Fruit fly (Drosophila melanogaster) whole organism, embryonic: ENCODE results near the gene Kaz1-ORFB.

Experiments
- ATbp ChIP-seq: fragments of 200-800 bp; sonication (Bioruptor generic); optimal IDR thresholded peaks from 2 replicates; lab custom pipeline; 2017; ENCODE audit warnings: missing biosample characterization, mild to moderate bottlenecking, missing genetic modification characterization, missing genetic modification reagents
- Abd-B ChIP-seq: fragments of 200-800 bp; sonication (Bioruptor generic); optimal IDR thresholded peaks from 2 replicates; lab custom pipeline; 2018; ENCODE audit warnings: missing biosample characterization, mild to moderate bottlenecking, missing genetic modification characterization, moderate library complexity
- Bgb ChIP-seq: fragments of 200-800 bp; sonication (Bioruptor generic); IDR thresholded peaks from 2 replicates; pipeline ENCODE4 v1.3.6; 2022; ENCODE audit warnings: missing biosample characterization, missing genetic modification characterization; ENCODE audit not compliant: partially characterized antibody
- Blimp-1 ChIP-seq: fragments of 200-800 bp; sonication (Bioruptor generic); optimal IDR thresholded peaks from 3 replicates; lab custom pipeline; 2018; ENCODE audit warnings: missing biosample characterization, missing genetic modification characterization, mild to moderate bottlenecking, moderate library complexity, missing genetic modification reagents
- CG11456 ChIP-seq: fragments of 200-800 bp; sonication (Bioruptor generic); IDR thresholded peaks from 3 replicates; pipeline ENCODE4 v1.3.6; 2022; ENCODE audit warnings: missing biosample characterization, missing genetic modification characterization
- CG12769 ChIP-seq: fragments of 200-800 bp; sonication (Bioruptor generic); optimal IDR thresholded peaks from 2 replicates; lab custom pipeline; 2019; ENCODE audit warnings: missing biosample characterization, mild to moderate bottlenecking, missing genetic modification characterization, moderate library complexity
- CG17912 ChIP-seq: fragments of 200-800 bp; sonication (Bioruptor generic); optimal IDR thresholded peaks from 2 replicates; lab custom pipeline; 2018; ENCODE audit warnings: missing biosample characterization, mild to moderate bottlenecking, missing genetic modification characterization
- CG18599 ChIP-seq: fragments of 200-800 bp; sonication (Bioruptor generic); optimal IDR thresholded peaks from 3 replicates; lab custom pipeline; 2017; ENCODE audit warnings: missing biosample characterization, missing genetic modification characterization, mild to moderate bottlenecking, moderate library complexity, missing genetic modification reagents
- CG2116 ChIP-seq: fragments of 200-800 bp; sonication (Bioruptor generic); optimal IDR thresholded peaks from 3 replicates; lab custom pipeline; 2018; ENCODE audit warnings: missing biosample characterization, mild to moderate bottlenecking, missing genetic modification characterization
- CG2129 ChIP-seq: fragments of 200-800 bp; sonication (Bioruptor generic); IDR thresholded peaks from 2 replicates; pipeline ENCODE4 v1.3.6; 2022; ENCODE audit warnings: missing biosample characterization, missing genetic modification characterization; ENCODE audit not compliant: partially characterized antibody
- CG31365 ChIP-seq: fragments of 200-800 bp; sonication (Bioruptor generic); optimal IDR thresholded peaks from 2 replicates; lab custom pipeline; 2018; ENCODE audit warnings: missing biosample characterization, mild to moderate bottlenecking, missing genetic modification characterization
- CG3838 ChIP-seq: fragments of 200-800 bp; sonication (Bioruptor generic); optimal IDR thresholded peaks from 3 replicates; lab custom pipeline; 2016; ENCODE audit warnings: missing biosample characterization, missing genetic modification characterization
- CG4617 ChIP-seq: fragments of 200-800 bp; sonication (Bioruptor generic); optimal IDR thresholded peaks from 3 replicates; lab custom pipeline; 2016; ENCODE audit warnings: missing biosample characterization, missing genetic modification characterization, borderline replicate concordance
- CG4730 ChIP-seq: fragments of 200-800 bp; sonication (Bioruptor generic); IDR thresholded peaks from 2 replicates; pipeline ENCODE4 v1.3.6; 2022; ENCODE audit warnings: missing biosample characterization, missing genetic modification characterization
- CG6654 ChIP-seq: fragments of 200-800 bp; sonication (Bioruptor generic); optimal IDR thresholded peaks from 2 replicates; lab custom pipeline; 2017; ENCODE audit warnings: missing biosample characterization, mild to moderate bottlenecking, missing genetic modification characterization
- CG7987 ChIP-seq: fragments of 200-800 bp; sonication (Bioruptor generic); optimal IDR thresholded peaks from 2 replicates; lab custom pipeline; 2018; ENCODE audit warnings: missing biosample characterization, mild to moderate bottlenecking, missing genetic modification characterization, moderate library complexity
- CG8478 ChIP-seq: fragments of >200 bp; optimal IDR thresholded peaks from 2 replicates; lab custom pipeline; 2018
- CG9215 ChIP-seq: fragments of 200-800 bp; sonication (Bioruptor generic); IDR thresholded peaks from 2 replicates; pipeline ENCODE4 v1.3.6; 2022; ENCODE audit warnings: missing biosample characterization, missing genetic modification characterization
- CTCF ChIP-seq: fragments of 200-800 bp; sonication (Bioruptor generic); optimal IDR thresholded peaks from 2 replicates; lab custom pipeline; 2017; ENCODE audit warnings: missing biosample characterization, mild to moderate bottlenecking, missing genetic modification characterization, moderate library complexity
- CoRest ChIP-seq: fragments of 200-800 bp; sonication (Bioruptor generic); optimal IDR thresholded peaks from 3 replicates; lab custom pipeline; 2018; ENCODE audit warnings: missing biosample characterization, mild to moderate bottlenecking, missing genetic modification characterization, moderate library complexity
- Dip2 ChIP-seq: fragments of 200-800 bp; sonication (Bioruptor generic); IDR thresholded peaks from 2 replicates; pipeline ENCODE4 v1.3.6; 2022; ENCODE audit warnings: missing biosample characterization, missing genetic modification characterization
- Dll ChIP-seq: fragments of 200-800 bp; sonication (Bioruptor generic); IDR thresholded peaks from 4 replicates; pipeline ENCODE4 v1.3.6; 2022; ENCODE audit warnings: missing biosample characterization, missing genetic modification characterization; ENCODE audit not compliant: partially characterized antibody
- E2f1 ChIP-seq: fragments of 200-800 bp; sonication (Bioruptor generic); IDR thresholded peaks from 2 replicates; pipeline ENCODE4 v1.3.6; 2022; ENCODE audit warnings: missing biosample characterization, missing genetic modification characterization
- HLH54F ChIP-seq: fragments of 200-800 bp; sonication (Bioruptor generic); optimal IDR thresholded peaks from 3 replicates; lab custom pipeline; 2016; ENCODE audit warnings: missing biosample characterization, missing genetic modification characterization
- Hr51 ChIP-seq, 2 experiments: fragments of 200-800 bp; sonication (Bioruptor generic); optimal IDR thresholded peaks; 2 replicates in 1 of 2; 3 replicates in 1 of 2; lab custom pipeline; 2016 to 2018; ENCODE audit warnings: missing biosample characterization in 2 of 2, missing genetic modification characterization in 2 of 2, mild to moderate bottlenecking in 1 of 2, moderate library complexity in 1 of 2
- Jarid2 ChIP-seq: fragments of 200-800 bp; sonication (Bioruptor generic); optimal IDR thresholded peaks from 3 replicates; lab custom pipeline; 2017; ENCODE audit warnings: mild to moderate bottlenecking, missing biosample characterization, missing genetic modification reagents, missing genetic modification characterization
- Lhr ChIP-seq: fragments of 200-800 bp; sonication (Bioruptor generic); optimal IDR thresholded peaks from 3 replicates; lab custom pipeline; 2017; ENCODE audit warnings: mild to moderate bottlenecking, missing biosample characterization, missing genetic modification reagents, missing genetic modification characterization
- NFAT ChIP-seq: fragments of 200-800 bp; sonication (Bioruptor generic); IDR thresholded peaks from 2 replicates; pipeline ENCODE4 v1.3.6; 2022; ENCODE audit warnings: missing biosample characterization, missing genetic modification characterization
- TFAM ChIP-seq: fragments of 200-800 bp; sonication (Bioruptor generic); optimal IDR thresholded peaks from 2 replicates; lab custom pipeline; 2017; ENCODE audit warnings: missing biosample characterization, missing genetic modification characterization, inconsistent platforms
- Taf1 ChIP-seq: fragments of 200-800 bp; sonication (Bioruptor generic); IDR thresholded peaks from 2 replicates; pipeline ENCODE4 v1.3.6; 2022; ENCODE audit warnings: missing biosample characterization, missing genetic modification characterization
- az2 ChIP-seq: fragments of 200-800 bp; sonication (Bioruptor generic); optimal IDR thresholded peaks from 3 replicates; lab custom pipeline; 2016; ENCODE audit warnings: missing biosample characterization, missing genetic modification characterization
- cas ChIP-seq: fragments of 200-800 bp; sonication (Bioruptor generic); IDR thresholded peaks from 2 replicates; pipeline ENCODE4 v1.3.6; 2022; ENCODE audit warnings: missing biosample characterization, missing genetic modification characterization
- crol ChIP-seq: fragments of 200-800 bp; sonication (Bioruptor generic); IDR thresholded peaks from 2 replicates; pipeline ENCODE4 v1.3.6; 2022; ENCODE audit warnings: missing biosample characterization, missing genetic modification characterization
- dmrt99B ChIP-seq: fragments of 200-800 bp; sonication (Bioruptor generic); optimal IDR thresholded peaks from 2 replicates; lab custom pipeline; 2018; ENCODE audit warnings: missing biosample characterization, mild to moderate bottlenecking, missing genetic modification characterization, moderate library complexity
- ftz-f1 ChIP-seq: fragments of 200-800 bp; sonication (Bioruptor generic); optimal IDR thresholded peaks from 2 replicates; lab custom pipeline; 2016; ENCODE audit warnings: missing biosample characterization, missing genetic modification characterization
- gsb ChIP-seq: fragments of 200-800 bp; sonication (Bioruptor generic); IDR thresholded peaks from 2 replicates; pipeline ENCODE4 v1.3.6; 2022; ENCODE audit warnings: missing biosample characterization, missing genetic modification characterization
- her ChIP-seq: fragments of 200-800 bp; sonication (Bioruptor generic); optimal IDR thresholded peaks from 2 replicates; lab custom pipeline; 2016; ENCODE audit warnings: missing biosample characterization, missing genetic modification characterization
- klu ChIP-seq: fragments of 200-800 bp; sonication (Bioruptor generic); IDR thresholded peaks from 2 replicates; pipeline ENCODE4 v1.3.6; 2022; ENCODE audit warnings: missing biosample characterization, missing genetic modification characterization
- kni ChIP-seq: fragments of 200-800 bp; sonication (Bioruptor generic); optimal IDR thresholded peaks from 3 replicates; lab custom pipeline; 2017; ENCODE audit warnings: mild to moderate bottlenecking, missing biosample characterization, missing genetic modification reagents, missing genetic modification characterization
- knrl ChIP-seq: fragments of 200-800 bp; sonication (Bioruptor generic); IDR thresholded peaks from 3 replicates; pipeline ENCODE4 v1.3.6; 2022; ENCODE audit warnings: missing biosample characterization, missing genetic modification characterization; ENCODE audit not compliant: partially characterized antibody
- mld ChIP-seq: fragments of 200-800 bp; sonication (Bioruptor generic); IDR thresholded peaks from 3 replicates; pipeline ENCODE4 v1.3.6; 2022; ENCODE audit warnings: missing biosample characterization, missing genetic modification characterization; ENCODE audit not compliant: partially characterized antibody
- nerfin-1 ChIP-seq: fragments of 200-800 bp; sonication (Bioruptor generic); optimal IDR thresholded peaks from 3 replicates; lab custom pipeline; 2019; ENCODE audit warnings: missing biosample characterization, mild to moderate bottlenecking, missing genetic modification characterization, moderate library complexity
- pfk ChIP-seq: fragments of 200-800 bp; sonication (Bioruptor generic); optimal IDR thresholded peaks from 2 replicates; lab custom pipeline; 2018; ENCODE audit warnings: missing biosample characterization, mild to moderate bottlenecking, missing genetic modification characterization, moderate library complexity
- pita ChIP-seq: fragments of 200-800 bp; sonication (Bioruptor generic); optimal IDR thresholded peaks from 2 replicates; lab custom pipeline; 2017; ENCODE audit warnings: missing biosample characterization, mild to moderate bottlenecking, missing genetic modification characterization
- row ChIP-seq: fragments of 200-800 bp; sonication (Bioruptor generic); IDR thresholded peaks from 3 replicates; pipeline ENCODE4 v1.3.6; 2022; ENCODE audit warnings: missing biosample characterization, missing genetic modification characterization
- sens-2 ChIP-seq: fragments of 200-800 bp; sonication (Bioruptor generic); IDR thresholded peaks from 2 replicates; pipeline ENCODE4 v1.3.6; 2022; ENCODE audit warnings: missing biosample characterization, missing genetic modification characterization
- sqz ChIP-seq: fragments of 200-800 bp; sonication (Bioruptor generic); optimal IDR thresholded peaks from 3 replicates; lab custom pipeline; 2018; ENCODE audit warnings: missing biosample characterization, mild to moderate bottlenecking, missing genetic modification characterization
- ssp ChIP-seq: fragments of 200-800 bp; sonication (Bioruptor generic); IDR thresholded peaks from 2 replicates; pipeline ENCODE4 v1.3.6; 2022; ENCODE audit warnings: missing biosample characterization, missing genetic modification characterization
- sug ChIP-seq: fragments of 200-800 bp; optimal IDR thresholded peaks from 2 replicates; lab custom pipeline; 2019; ENCODE audit warnings: missing biosample characterization, mild to moderate bottlenecking, missing genetic modification characterization, moderate library complexity
- trem ChIP-seq: fragments of 200-800 bp; optimal IDR thresholded peaks from 3 replicates; lab custom pipeline; 2019; ENCODE audit warnings: missing biosample characterization, mild to moderate bottlenecking, missing genetic modification characterization, moderate library complexity
- tup ChIP-seq: fragments of 200-800 bp; sonication (Bioruptor generic); optimal IDR thresholded peaks from 2 replicates; lab custom pipeline; 2016; ENCODE audit warnings: missing biosample characterization, mild to moderate bottlenecking, missing genetic modification characterization, moderate library complexity

Kaz1-ORFB gene

dm6 chr3L:184251-184650 lies 32.2 kb upstream of the Kaz1-ORFB start, which contains the start of the genes CG34140, Mkp and Mtch (continued):
- TF ChIP-seq gsb (0 out of 2 replicates have a peak, but pooled peaks have one; percentile 40), NFAT (peak; percentile 76; the same call in 1 of the 2 replicates), her (peak; percentile 79), sqz (GFP tag; lab: Kevin White, UChicago) (no peak), Taf1 (GFP tag; lab: Robert Waterston, UW) (peak; percentile 56; the same call in 1 of the 2 replicates), CG2129 (GFP tag; lab: Robert Waterston, UW) (peak; percentile 97), CG4730 (GFP tag; lab: Robert Waterston, UW) (peak; percentile 65), sug (no peak), dmrt99B (tag; lab: Kevin White, UChicago) (no peak), mld (peak; percentile 60; the same call in 1 of the 3 replicates), CG6654 (no peak), CG3838 (GFP tag; lab: Kevin White, UChicago) (peak; percentile 63), ssp (GFP tag; lab: Robert Waterston, UW) (peak; percentile 71), row (GFP tag; lab: Robert Waterston, UW) (peak; percentile 94), az2 (GFP tag; lab: Kevin White, UChicago) (peak; percentile 88), nerfin-1 (peak; percentile 99), ftz-f1 (GFP tag; lab: Kevin White, UChicago) (peak; percentile 49), Bgb (GFP tag; lab: Robert Waterston, UW) (peak; percentile 89), ATbp (GFP tag; lab: Kevin White, UChicago) (no peak), Dll (GFP tag; lab: Robert Waterston, UW) (peak; percentile 98), CG8478 (lab: Kevin White, UChicago) (no peak), cas (peak; percentile 77), CG9215 (peak; percentile 80), Abd-B (peak; percentile 84), Jarid2 (GFP tag; lab: Kevin White, UChicago) (no peak), Blimp-1 (no peak), CTCF (GFP tag; lab: Kevin White, UChicago) (no peak), knrl (GFP tag; lab: Robert Waterston, UW) (peak; percentile 97), Lhr (GFP tag; lab: Kevin White, UChicago) (no peak), crol (no peak), Dip2 (GFP tag; lab: Robert Waterston, UW) (no peak), CG18599 (GFP tag; lab: Kevin White, UChicago) (peak; percentile 88), CG4617 (peak; percentile 93), Hr51 (GFP tag; optimal IDR thresholded peaks at IDR 0.05; lab: Kevin White, UChicago) (peak in 1 of 2 experiments; percentile 91), CoRest (tag; lab: Kevin White, UChicago) (no peak), TFAM (GFP tag; lab: Kevin White, UChicago) (no peak), CG11456 (GFP tag; lab: Robert Waterston, UW) (peak; percentile 82), CG2116 (GFP tag; lab: Kevin White, UChicago) (peak; percentile 94), E2f1 (GFP tag; lab: Robert Waterston, UW) (peak; percentile 77), CG7987 (GFP tag; lab: Kevin White, UChicago) (peak; percentile 40), kni (peak; percentile 81), CG17912 (GFP tag; lab: Kevin White, UChicago) (peak; percentile 47), pfk (GFP tag; lab: Kevin White, UChicago) (peak; percentile 18), HLH54F (GFP tag; lab: Kevin White, UChicago) (peak; percentile 94), CG31365 (tag; lab: Kevin White, UChicago) (no peak), tup (peak; percentile 84), pita (GFP tag; lab: Kevin White, UChicago) (no peak), klu (peak; percentile 74), CG12769 (no peak), trem (tag; lab: Kevin White, UChicago) (peak; percentile 92), sens-2 (0 out of 2 replicates have a peak, but pooled peaks have one; percentile 21)
